Worm (Caenorhabditis elegans): Measurements from ENCODE around the gene T27E4.1.

DNA sequence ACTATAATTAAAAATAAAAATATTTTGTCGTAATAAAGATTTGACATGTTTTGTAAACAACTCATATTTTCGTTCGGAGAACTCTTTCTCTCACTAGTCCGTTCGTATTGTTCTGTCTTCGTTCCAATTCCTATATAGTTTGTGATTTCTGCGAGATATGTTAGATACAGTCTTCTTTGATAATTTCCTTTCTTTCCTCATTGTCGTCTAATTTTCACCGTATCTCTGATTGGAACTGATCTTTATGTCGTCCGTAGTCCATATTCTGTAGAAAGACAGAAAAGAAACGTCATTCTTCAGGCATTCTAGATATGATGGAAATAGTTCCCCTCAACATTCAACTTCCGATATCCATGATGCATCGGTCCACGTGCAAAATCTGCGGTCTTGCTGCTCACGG lies 47.3 kb upstream of the T27E4.1 start, which contains the start of gene nhr-30:
- TF ChIP-seq ceh-13 (GFP tag; optimal IDR thresholded peaks at IDR 0.05) (no peak), tbx-11 (GFP tag; IDR thresholded peaks at IDR 0.05) (no peak), sea-1 (GFP tag; conservative IDR thresholded peaks at IDR 0.05) (no peak), tra-4 (tag; optimal IDR thresholded peaks at IDR 0.05) (no peak)

All from whole organism, early embryonic.